Worm (Caenorhabditis elegans) whole organism, L4 larva: ENCODE data around the gene C07E3.10.

Experiments used
- dpl-1 ChIP-seq: fragments of 150-350 bp; optimal IDR thresholded peaks from 2 replicates; lab custom pipeline; 2014; ENCODE audit warnings: missing biosample characterization, missing genetic modification reagents, missing genetic modification characterization
- unc-39 ChIP-seq: sonication (generic microtip); optimal IDR thresholded peaks from 2 replicates; lab custom pipeline; 2017; ENCODE audit warnings: missing biosample characterization, missing genetic modification characterization

- peak; percentile 78 for TF ChIP-seq dpl-1 (GFP tag; lab: Kevin White, UChicago)
- no peak for TF ChIP-seq unc-39 (tag; lab: Kevin White, UChicago)
Measured at ce11 chrII:10303663-10304115, 42.5 kb upstream of the C07E3.10 start, which contains the start of gene vha-9.
